Fruit fly (Drosophila melanogaster) whole organism, embryonic: ENCODE data around the gene NANS.

ENCODE experiments used
- Ada2b ChIP-seq: fragments of 200-800 bp; sonication (Bioruptor generic); IDR thresholded peaks from 2 replicates; pipeline ENCODE4 v1.3.6; 2022; ENCODE audit warnings: missing biosample characterization, missing genetic modification characterization
- Atf-2 ChIP-seq: fragments of 200-800 bp; sonication (Bioruptor generic); optimal IDR thresholded peaks from 2 replicates; lab custom pipeline; 2016; ENCODE audit warnings: missing biosample characterization, missing genetic modification characterization
- B-H1 ChIP-seq: fragments of 200-800 bp; sonication (Bioruptor generic); IDR thresholded peaks from 3 replicates; pipeline ENCODE4 v1.3.6; 2022; ENCODE audit warnings: missing biosample characterization, missing genetic modification characterization
- CG10565 ChIP-seq: fragments of 200-800 bp; sonication (Bioruptor generic); optimal IDR thresholded peaks from 3 replicates; lab custom pipeline; 2016; ENCODE audit warnings: missing biosample characterization, mild to moderate bottlenecking, missing genetic modification characterization
- CG11085 ChIP-seq: fragments of 200-800 bp; sonication (Bioruptor generic); IDR thresholded peaks from 2 replicates; pipeline ENCODE4 v1.3.6; 2022; ENCODE audit warnings: missing biosample characterization, missing genetic modification characterization
- CG12299 ChIP-seq: fragments of 200-800 bp; sonication (Bioruptor generic); optimal IDR thresholded peaks from 2 replicates; lab custom pipeline; 2018; ENCODE audit warnings: missing biosample characterization, mild to moderate bottlenecking, missing genetic modification characterization
- CG1233 ChIP-seq: fragments of 200-800 bp; sonication (Bioruptor generic); optimal IDR thresholded peaks from 4 replicates; lab custom pipeline; 2018; ENCODE audit warnings: missing biosample characterization, mild to moderate bottlenecking, missing genetic modification characterization
- CG15269 ChIP-seq: fragments of 200-800 bp; sonication (Bioruptor generic); optimal IDR thresholded peaks from 2 replicates; lab custom pipeline; 2018; ENCODE audit warnings: missing biosample characterization, mild to moderate bottlenecking, missing genetic modification characterization, moderate library complexity
- CG17328 ChIP-seq: fragments of 200-800 bp; sonication (Bioruptor generic); IDR thresholded peaks from 2 replicates; pipeline ENCODE4 v1.3.6; 2022; ENCODE audit warnings: missing biosample characterization, missing genetic modification characterization
- CG17829 ChIP-seq: fragments of 200-800 bp; optimal IDR thresholded peaks from 2 replicates; lab custom pipeline; 2019; ENCODE audit warnings: missing biosample characterization, mild to moderate bottlenecking, missing genetic modification characterization, moderate library complexity
- CG2678 ChIP-seq: fragments of 200-800 bp; sonication (Bioruptor generic); optimal IDR thresholded peaks from 3 replicates; lab custom pipeline; 2019; ENCODE audit warnings: missing biosample characterization, mild to moderate bottlenecking, missing genetic modification characterization, moderate library complexity
- CG2889 ChIP-seq: fragments of 200-800 bp; sonication (Bioruptor generic); IDR thresholded peaks from 3 replicates; pipeline ENCODE4 v1.3.6; 2022; ENCODE audit warnings: missing biosample characterization, missing genetic modification characterization
- CG30431 ChIP-seq: fragments of 200-800 bp; sonication (Bioruptor generic); optimal IDR thresholded peaks from 2 replicates; lab custom pipeline; 2017; ENCODE audit warnings: missing biosample characterization, missing genetic modification characterization
- CG31224 ChIP-seq: fragments of 200-800 bp; sonication (Bioruptor generic); IDR thresholded peaks from 2 replicates; pipeline ENCODE4 v1.3.6; 2022; ENCODE audit warnings: missing biosample characterization, missing genetic modification characterization
- CG31441 ChIP-seq: fragments of 200-800 bp; sonication (Bioruptor generic); IDR thresholded peaks from 2 replicates; pipeline ENCODE4 v1.3.6; 2022; ENCODE audit warnings: missing biosample characterization, missing genetic modification characterization
- CG3163 ChIP-seq: fragments of 200-800 bp; sonication (Bioruptor generic); optimal IDR thresholded peaks from 3 replicates; lab custom pipeline; 2016; ENCODE audit warnings: missing biosample characterization, missing genetic modification characterization
- CG33557 ChIP-seq: fragments of 200-800 bp; sonication (Bioruptor generic); optimal IDR thresholded peaks from 2 replicates; lab custom pipeline; 2019; ENCODE audit warnings: missing biosample characterization, mild to moderate bottlenecking, missing genetic modification characterization, moderate library complexity
- CG34376 ChIP-seq: fragments of 200-800 bp; sonication (Bioruptor generic); optimal IDR thresholded peaks from 2 replicates; lab custom pipeline; 2018; ENCODE audit warnings: missing biosample characterization, mild to moderate bottlenecking, missing genetic modification characterization
- CG5180 ChIP-seq: fragments of 200-800 bp; sonication (Bioruptor generic); optimal IDR thresholded peaks from 3 replicates; lab custom pipeline; 2017; ENCODE audit warnings: missing biosample characterization, missing genetic modification characterization, mild to moderate bottlenecking, moderate library complexity, missing genetic modification reagents
- CG7372 ChIP-seq: fragments of 200-800 bp; sonication (Bioruptor generic); IDR thresholded peaks from 2 replicates; pipeline ENCODE4 v1.3.6; 2022; ENCODE audit warnings: missing biosample characterization, missing genetic modification characterization
- CG7745 ChIP-seq: fragments of 200-800 bp; sonication (Bioruptor generic); optimal IDR thresholded peaks from 2 replicates; lab custom pipeline; 2018; ENCODE audit warnings: missing biosample characterization, mild to moderate bottlenecking, missing genetic modification characterization, moderate library complexity
- CG7839 ChIP-seq: fragments of 200-800 bp; sonication (Bioruptor generic); optimal IDR thresholded peaks from 3 replicates; lab custom pipeline; 2018; ENCODE audit warnings: missing biosample characterization, mild to moderate bottlenecking, missing genetic modification characterization, moderate library complexity
- Dip3 ChIP-seq: fragments of 200-800 bp; sonication (Bioruptor generic); optimal IDR thresholded peaks from 3 replicates; lab custom pipeline; 2016; ENCODE audit warnings: missing biosample characterization, missing genetic modification characterization
- E2f2 ChIP-seq: fragments of 200-800 bp; sonication (Bioruptor generic); IDR thresholded peaks from 2 replicates; pipeline ENCODE4 v1.3.6; 2022; ENCODE audit warnings: missing biosample characterization, missing genetic modification characterization
- ERR ChIP-seq: fragments of 200-800 bp; sonication (Bioruptor generic); optimal IDR thresholded peaks from 2 replicates; lab custom pipeline; 2016; ENCODE audit warnings: missing biosample characterization, missing genetic modification characterization
- Ets97D ChIP-seq: fragments of 200-800 bp; sonication (Bioruptor generic); optimal IDR thresholded peaks from 3 replicates; lab custom pipeline; 2016; ENCODE audit warnings: missing biosample characterization, missing genetic modification characterization
- HLH54F ChIP-seq: fragments of 200-800 bp; sonication (Bioruptor generic); optimal IDR thresholded peaks from 3 replicates; lab custom pipeline; 2016; ENCODE audit warnings: missing biosample characterization, missing genetic modification characterization
- Hand ChIP-seq: fragments of 200-800 bp; sonication (Bioruptor generic); optimal IDR thresholded peaks from 2 replicates; lab custom pipeline; 2017; ENCODE audit warnings: mild to moderate bottlenecking, missing biosample characterization, missing genetic modification reagents, missing genetic modification characterization
- Side ChIP-seq: fragments of 200-800 bp; sonication (Bioruptor generic); optimal IDR thresholded peaks from 2 replicates; lab custom pipeline; 2016; ENCODE audit warnings: missing biosample characterization, missing genetic modification characterization
- Sry-δ ChIP-seq: fragments of 200-800 bp; sonication (Bioruptor generic); optimal IDR thresholded peaks from 2 replicates; lab custom pipeline; 2016; ENCODE audit warnings: missing biosample characterization, missing genetic modification characterization
- Xrp1 ChIP-seq: fragments of 200-800 bp; sonication (Bioruptor generic); IDR thresholded peaks from 2 replicates; pipeline ENCODE4 v1.3.6; 2022; ENCODE audit warnings: missing biosample characterization, missing genetic modification characterization
- amos ChIP-seq: fragments of 200-800 bp; sonication (Bioruptor generic); IDR thresholded peaks from 2 replicates; pipeline ENCODE4 v1.3.6; 2022; ENCODE audit warnings: missing biosample characterization, missing genetic modification characterization; ENCODE audit not compliant: partially characterized antibody
- ash1 ChIP-seq: fragments of 200-800 bp; sonication (Bioruptor generic); optimal IDR thresholded peaks from 2 replicates; lab custom pipeline; 2018; ENCODE audit warnings: missing biosample characterization, mild to moderate bottlenecking, missing genetic modification characterization
- az2 ChIP-seq: fragments of 200-800 bp; sonication (Bioruptor generic); optimal IDR thresholded peaks from 3 replicates; lab custom pipeline; 2016; ENCODE audit warnings: missing biosample characterization, missing genetic modification characterization
- chm ChIP-seq: fragments of 200-800 bp; sonication (Bioruptor generic); IDR thresholded peaks from 2 replicates; pipeline ENCODE4 v1.3.6; 2022; ENCODE audit warnings: missing biosample characterization, missing genetic modification characterization
- corto ChIP-seq: fragments of 200-800 bp; sonication (Bioruptor generic); optimal IDR thresholded peaks from 2 replicates; lab custom pipeline; 2016; ENCODE audit warnings: missing biosample characterization, mild to moderate bottlenecking, missing genetic modification characterization, moderate library complexity
- fd64A ChIP-seq: fragments of 200-800 bp; sonication (Bioruptor generic); optimal IDR thresholded peaks from 3 replicates; lab custom pipeline; 2018; ENCODE audit warnings: missing biosample characterization, mild to moderate bottlenecking, missing genetic modification characterization
- insv ChIP-seq, 2 experiments: fragments of 200-800 bp; sonication (Bioruptor generic); optimal IDR thresholded peaks; 3 replicates each; lab custom pipeline; 2016 to 2018; ENCODE audit warnings: missing biosample characterization in 2 of 2, missing genetic modification characterization in 2 of 2
- jigr1 ChIP-seq: fragments of 200-800 bp; sonication (Bioruptor generic); IDR thresholded peaks from 3 replicates; pipeline ENCODE4 v1.3.6; 2022; ENCODE audit warnings: missing biosample characterization, missing genetic modification characterization
- jing ChIP-seq: fragments of 200-800 bp; sonication (Bioruptor generic); optimal IDR thresholded peaks from 2 replicates; lab custom pipeline; 2018; ENCODE audit warnings: missing biosample characterization, mild to moderate bottlenecking, missing genetic modification characterization
- pb ChIP-seq: fragments of 200-800 bp; sonication (Bioruptor generic); optimal IDR thresholded peaks from 3 replicates; lab custom pipeline; 2016; ENCODE audit warnings: missing biosample characterization, missing genetic modification characterization
- sc ChIP-seq, 3 experiments: fragments of >200 bp in 2 of 3; fragments of 200-800 bp in 1 of 3; sonication (Bioruptor generic) in 1 of 3; optimal IDR thresholded peaks; 2 replicates in 2 of 3; 3 replicates in 1 of 3; lab custom pipeline; 2017; ENCODE audit warnings: mild to moderate bottlenecking in 1 of 3, missing biosample characterization in 1 of 3, missing genetic modification characterization in 1 of 3, missing genetic modification reagents in 1 of 3
- ssp ChIP-seq: fragments of 200-800 bp; sonication (Bioruptor generic); IDR thresholded peaks from 2 replicates; pipeline ENCODE4 v1.3.6; 2022; ENCODE audit warnings: missing biosample characterization, missing genetic modification characterization
- tap ChIP-seq: fragments of 200-800 bp; optimal IDR thresholded peaks from 3 replicates; lab custom pipeline; 2019; ENCODE audit warnings: missing biosample characterization, mild to moderate bottlenecking, missing genetic modification characterization, moderate library complexity
- tin ChIP-seq: fragments of 200-800 bp; sonication (Bioruptor generic); optimal IDR thresholded peaks from 3 replicates; lab custom pipeline; 2016; ENCODE audit warnings: missing biosample characterization, missing genetic modification characterization
- tio ChIP-seq: fragments of 200-800 bp; sonication (Bioruptor generic); optimal IDR thresholded peaks from 2 replicates; lab custom pipeline; 2017; ENCODE audit warnings: missing biosample characterization, missing genetic modification characterization, inconsistent platforms
- tll ChIP-seq, 2 experiments: fragments of 200-800 bp in 1 of 2; fragments of >200 bp in 1 of 2; sonication (Bioruptor generic) in 1 of 2; optimal IDR thresholded peaks; 2 replicates each; lab custom pipeline; 2017 to 2019; ENCODE audit warnings: missing biosample characterization in 2 of 2, missing genetic modification characterization in 2 of 2, mild to moderate bottlenecking in 1 of 2, moderate library complexity in 1 of 2
- ttk ChIP-seq: fragments of 200-800 bp; sonication (Bioruptor generic); IDR thresholded peaks from 2 replicates; pipeline ENCODE4 v2.1.2; 2022; ENCODE audit warnings: missing biosample characterization, missing genetic modification characterization
- wdn ChIP-seq: fragments of 200-800 bp; sonication (Bioruptor generic); IDR thresholded peaks from 2 replicates; pipeline ENCODE4 v1.3.6; 2022; ENCODE audit warnings: missing biosample characterization, missing genetic modification characterization
- zen ChIP-seq: fragments of 200-800 bp; sonication (Bioruptor generic); optimal IDR thresholded peaks from 3 replicates; lab custom pipeline; 2018; ENCODE audit warnings: missing biosample characterization, mild to moderate bottlenecking, missing genetic modification characterization, moderate library complexity

NANS gene

DNA sequence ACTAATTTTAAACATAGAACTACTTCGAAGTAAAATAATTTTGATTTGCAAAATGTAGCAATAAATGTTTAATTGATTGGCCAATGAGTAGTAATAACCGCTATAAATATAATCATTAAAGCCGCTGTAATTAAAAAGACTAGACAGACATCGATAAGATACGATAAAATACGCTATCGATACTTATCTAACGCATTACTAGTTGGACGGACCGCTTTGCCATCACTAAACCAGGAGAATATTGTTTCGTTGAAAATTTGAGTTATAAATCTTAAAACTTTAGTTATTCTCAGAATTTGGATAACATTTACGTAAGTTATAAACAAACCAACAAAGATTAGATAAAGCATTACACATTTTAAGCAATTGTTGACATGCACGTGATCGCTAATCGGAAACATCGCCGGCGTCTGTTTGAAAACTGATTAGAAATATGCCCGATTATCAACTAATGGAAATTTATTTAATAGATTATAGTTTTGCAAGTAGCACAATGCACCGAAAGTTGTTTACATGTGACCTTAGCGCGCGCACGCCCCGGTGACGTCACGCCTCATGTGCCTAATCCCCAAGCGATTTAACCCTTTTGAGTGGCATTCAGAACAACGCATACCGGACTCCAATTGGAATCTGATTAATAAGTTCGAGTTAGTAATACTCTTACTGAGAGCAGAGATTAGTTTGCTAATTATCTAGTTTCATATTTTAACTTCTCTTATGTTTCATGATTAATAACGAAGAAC, 13.2 kb downstream of the NANS start, which contains the start of gene Desat1 (continued):
- TF ChIP-seq tin (GFP tag; lab: Kevin White, UChicago) (no peak), CG15269 (tag; lab: Kevin White, UChicago) (no peak), insv (GFP tag; optimal IDR thresholded peaks at IDR 0.05; lab: Kevin White, UChicago) (peak; percentile 86 to 97), Dip3 (no peak), CG10565 (GFP tag; lab: Kevin White, UChicago) (no peak), Ada2b (GFP tag; lab: Robert Waterston, UW) (no peak), CG1233 (GFP tag; lab: Kevin White, UChicago) (no peak), CG31224 (no peak), CG34376 (GFP tag; lab: Kevin White, UChicago) (peak; percentile 74), ttk (GFP tag; lab: Robert Waterston, UW) (no peak), fd64A (no peak), E2f2 (GFP tag; lab: Robert Waterston, UW) (peak; percentile 49; the same call in 1 of the 2 replicates), chm (GFP tag; lab: Robert Waterston, UW) (no peak), pb (GFP tag; lab: Kevin White, UChicago) (no peak), zen (tag; lab: Kevin White, UChicago) (peak; percentile 79), ssp (GFP tag; lab: Robert Waterston, UW) (no peak), corto (GFP tag; lab: Kevin White, UChicago) (no peak), ERR (GFP tag; lab: Kevin White, UChicago) (no peak), jigr1 (GFP tag; lab: Robert Waterston, UW) (no peak), CG2678 (tag; lab: Kevin White, UChicago) (no peak), Side (GFP tag; lab: Kevin White, UChicago) (no peak), Xrp1 (GFP tag; lab: Robert Waterston, UW) (no peak), ash1 (GFP tag; lab: Kevin White, UChicago) (no peak), CG7372 (no peak), CG33557 (GFP tag; lab: Kevin White, UChicago) (peak; percentile 23), Ets97D (GFP tag; lab: Kevin White, UChicago) (peak; percentile 51), sc (optimal IDR thresholded peaks at IDR 0.05; lab: Kevin White, UChicago) (no peak), sc (GFP tag; optimal IDR thresholded peaks at IDR 0.05; lab: Kevin White, UChicago) (no peak), B-H1 (GFP tag; lab: Robert Waterston, UW) (no peak), Sry-δ (GFP tag; lab: Kevin White, UChicago) (peak; percentile 93), az2 (no peak), CG7839 (tag; lab: Kevin White, UChicago) (no peak), CG3163 (GFP tag; lab: Kevin White, UChicago) (no peak), CG5180 (GFP tag; lab: Kevin White, UChicago) (no peak), amos (GFP tag; lab: Robert Waterston, UW) (peak; percentile 93; the same call in 1 of the 2 replicates), Hand (GFP tag; lab: Kevin White, UChicago) (no peak), HLH54F (no peak), CG2889 (GFP tag; lab: Robert Waterston, UW) (no peak), Atf-2 (GFP tag; lab: Kevin White, UChicago) (no peak), jing (GFP tag; lab: Kevin White, UChicago) (no peak), CG31441 (GFP tag; lab: Robert Waterston, UW) (no peak), CG30431 (GFP tag; lab: Kevin White, UChicago) (no peak), wdn (GFP tag; lab: Robert Waterston, UW) (no peak), tap (tag; lab: Kevin White, UChicago) (no peak), CG11085 (GFP tag; lab: Robert Waterston, UW) (no peak), CG17328 (GFP tag; lab: Robert Waterston, UW) (no peak), tll (GFP tag; optimal IDR thresholded peaks at IDR 0.05; lab: Kevin White, UChicago) (no peak), CG12299 (tag; lab: Kevin White, UChicago) (no peak), CG7745 (tag; lab: Kevin White, UChicago) (no peak), tio (no peak), CG17829 (tag; lab: Kevin White, UChicago) (peak; percentile 15)
